Worm (Caenorhabditis elegans): ENCODE data around the gene osm-5.

osm-5 gene

ce11 chrX:3035972-3036379 is 51.9 kb downstream of the osm-5 start (continued):
- TF ChIP-seq ceh-40 (GFP tag; IDR thresholded peaks at IDR 0.05) (peak; percentile 85; the same call in 1 of the 2 replicates), aptf-2 (GFP tag; conservative IDR thresholded peaks at IDR 0.05) (peak; percentile 82), lin-40 (tag; optimal IDR thresholded peaks at IDR 0.05) (peak; percentile 97), snpc-3.4 (tag; optimal IDR thresholded peaks at IDR 0.05) (peak; percentile 86), F55B11.4 (tag; optimal IDR thresholded peaks at IDR 0.05; ENCODE audit: borderline replicate concordance, insufficient read depth) (no peak), lir-1 (GFP tag; conservative IDR thresholded peaks at IDR 0.05) (peak; percentile 90), Y95B8A.8 (GFP tag; IDR thresholded peaks at IDR 0.05) (peak; percentile 89), F49E8.2 (tag; optimal IDR thresholded peaks at IDR 0.05; ENCODE audit: insufficient read depth) (peak; percentile 58), lsl-1 (GFP tag; optimal IDR thresholded peaks at IDR 0.05) (peak; percentile 43), hmg-20 (GFP tag; IDR thresholded peaks at IDR 0.05) (peak; percentile 93), lsy-27 (tag; optimal IDR thresholded peaks at IDR 0.05; ENCODE audit: borderline replicate concordance, insufficient read depth) (peak; percentile 92), B0019.2 (GFP tag; conservative IDR thresholded peaks at IDR 0.05) (peak; percentile 71), sdz-38 (tag; optimal IDR thresholded peaks at IDR 0.05) (peak; percentile 70), bed-1 (GFP tag; IDR thresholded peaks at IDR 0.05) (peak; percentile 87; the same call in 1 of the 2 replicates), ceh-58 (GFP tag; IDR thresholded peaks at IDR 0.05) (peak; percentile 89; the same call in 1 of the 2 replicates), F22D6.2 (tag; optimal IDR thresholded peaks at IDR 0.05) (peak; percentile 75), zim-3 (tag; optimal IDR thresholded peaks at IDR 0.05) (peak; percentile 96), Y53F4B.3 (GFP tag; IDR thresholded peaks at IDR 0.05) (peak; percentile 92), tbx-9 (tag; optimal IDR thresholded peaks at IDR 0.05; ENCODE audit: borderline replicate concordance) (peak; percentile 87), ztf-22 (GFP tag; optimal IDR thresholded peaks at IDR 0.05) (peak; percentile 87), hrde-1 (tag; optimal IDR thresholded peaks at IDR 0.05; ENCODE audit: borderline replicate concordance) (peak; percentile 77), ets-4 (GFP tag; optimal IDR thresholded peaks at IDR 0.05) (peak; percentile 55), madf-10 (tag; optimal IDR thresholded peaks at IDR 0.05) (peak; percentile 92), egl-44 (GFP tag; IDR thresholded peaks at IDR 0.05) (peak; percentile 97), F10E7.11 (tag; optimal IDR thresholded peaks at IDR 0.05) (peak; percentile 91), let-526 (GFP tag; IDR thresholded peaks at IDR 0.05) (peak; percentile 95), hmg-1.2 (GFP tag; IDR thresholded peaks at IDR 0.05) (peak; percentile 98), attf-5 (GFP tag; optimal IDR thresholded peaks at IDR 0.05) (peak; percentile 85), ZK185.1 (tag; optimal IDR thresholded peaks at IDR 0.05; ENCODE audit: poor library complexity, severe bottlenecking) (peak; percentile 98), repo-1 (tag; optimal IDR thresholded peaks at IDR 0.05) (peak; percentile 97), B0261.1 (tag; optimal IDR thresholded peaks at IDR 0.05) (peak; percentile 100), Y79H2A.3 (GFP tag; conservative IDR thresholded peaks at IDR 0.05) (peak; percentile 83), xnd-1 (tag; optimal IDR thresholded peaks at IDR 0.05) (no peak), rpc-1 (optimal IDR thresholded peaks at IDR 0.05) (peak; percentile 100), rpc-1 (tag; optimal IDR thresholded peaks at IDR 0.05) (peak; percentile 100), mel-28 (tag; optimal IDR thresholded peaks at IDR 0.05; ENCODE audit: borderline replicate concordance) (peak; percentile 86), hlh-26 (GFP tag; conservative IDR thresholded peaks at IDR 0.05) (no peak), sptf-2 (GFP tag; optimal IDR thresholded peaks at IDR 0.05) (peak; percentile 80), T07F8.4 (tag; optimal IDR thresholded peaks at IDR 0.05) (peak; percentile 93), athp-1 (tag; optimal IDR thresholded peaks at IDR 0.05) (peak; percentile 94), egrh-3 (GFP tag; IDR thresholded peaks at IDR 0.05) (peak; percentile 74), F37B4.10 (GFP tag; IDR thresholded peaks at IDR 0.05) (no peak), egl-18 (GFP tag; IDR thresholded peaks at IDR 0.05) (peak; percentile 93), lin-54 (GFP tag; optimal IDR thresholded peaks at IDR 0.05) (peak; percentile 84), tbp1 (GFP tag; optimal IDR thresholded peaks at IDR 0.05) (peak; percentile 100), rec-8 (tag; optimal IDR thresholded peaks at IDR 0.05) (peak; percentile 95 to 96), ama-1 (optimal IDR thresholded peaks at IDR 0.05) (peak; percentile 18), ama-1 (GFP tag; optimal IDR thresholded peaks at IDR 0.05) (peak; percentile 92 to 94)
